Worm (Caenorhabditis elegans) whole organism, L4/young adult: ENCODE measurements around the gene vps-11.

Source experiments
- W03F9.2 ChIP-seq: fragments of 150-350 bp; optimal IDR thresholded peaks from 2 replicates; lab custom pipeline; 2014; ENCODE audit warnings: missing biosample characterization, missing genetic modification characterization
- dao-5 ChIP-seq: sonication (generic microtip); optimal IDR thresholded peaks from 2 replicates; lab custom pipeline; 2016; ENCODE audit warnings: missing genotype, missing genetic modification characterization, moderate library complexity, missing compliant biosample characterization
- him-1 ChIP-seq: sonication (generic microtip); optimal IDR thresholded peaks from 2 replicates; lab custom pipeline; 2016; ENCODE audit warnings: missing genotype, missing genetic modification reagents, missing genetic modification characterization, missing compliant biosample characterization

ce11 chrII:10834717-10835116 lies 41.4 kb upstream of the vps-11 start:
- TF ChIP-seq him-1 (tag; lab: Kevin White, UChicago) (no peak), W03F9.2 (tag; lab: Kevin White, UChicago) (no peak), dao-5 (tag; lab: Kevin White, UChicago) (no peak)
